Fruit fly (Drosophila melanogaster) whole organism, embryonic: ENCODE measurements around the gene RPA3.
A peak's percentile ranks its signal among the peaks of the same experiment; 100 is the strongest.

Experiments used
- ATbp ChIP-seq: fragments of 200-800 bp; sonication (Bioruptor generic); optimal IDR thresholded peaks from 2 replicates; lab custom pipeline; 2017; ENCODE audit warnings: missing biosample characterization, mild to moderate bottlenecking, missing genetic modification characterization, missing genetic modification reagents
- Antp ChIP-seq: fragments of 200-800 bp; sonication (Bioruptor generic); optimal IDR thresholded peaks from 3 replicates; lab custom pipeline; 2016; ENCODE audit warnings: missing biosample characterization, missing genetic modification characterization
- B-H2 ChIP-seq: fragments of 200-800 bp; sonication (Bioruptor generic); optimal IDR thresholded peaks from 2 replicates; lab custom pipeline; 2018; ENCODE audit warnings: missing biosample characterization, mild to moderate bottlenecking, missing genetic modification characterization
- Bdp1 ChIP-seq: fragments of 200-800 bp; sonication (Bioruptor generic); optimal IDR thresholded peaks from 3 replicates; lab custom pipeline; 2016; ENCODE audit warnings: missing biosample characterization, missing genetic modification characterization
- Bgb ChIP-seq: fragments of 200-800 bp; sonication (Bioruptor generic); IDR thresholded peaks from 2 replicates; pipeline ENCODE4 v1.3.6; 2022; ENCODE audit warnings: missing biosample characterization, missing genetic modification characterization; ENCODE audit not compliant: partially characterized antibody
- CG11085 ChIP-seq: fragments of 200-800 bp; sonication (Bioruptor generic); IDR thresholded peaks from 2 replicates; pipeline ENCODE4 v1.3.6; 2022; ENCODE audit warnings: missing biosample characterization, missing genetic modification characterization
- CG12391 ChIP-seq: fragments of 200-800 bp; sonication (Bioruptor generic); optimal IDR thresholded peaks from 3 replicates; lab custom pipeline; 2018; ENCODE audit warnings: missing biosample characterization, mild to moderate bottlenecking, missing genetic modification characterization, moderate library complexity
- CG14014 ChIP-seq: fragments of 200-800 bp; sonication (Bioruptor generic); IDR thresholded peaks from 2 replicates; pipeline ENCODE4 v1.3.6; 2022; ENCODE audit warnings: missing biosample characterization, missing genetic modification characterization
- CG14710 ChIP-seq: fragments of 200-800 bp; sonication (Bioruptor generic); optimal IDR thresholded peaks from 3 replicates; lab custom pipeline; 2019; ENCODE audit warnings: missing biosample characterization, mild to moderate bottlenecking, missing genetic modification characterization, moderate library complexity
- CG14965 ChIP-seq: fragments of 200-800 bp; sonication (Bioruptor generic); optimal IDR thresholded peaks from 2 replicates; lab custom pipeline; 2016; ENCODE audit warnings: missing biosample characterization, missing genetic modification characterization, borderline replicate concordance
- CG15073 ChIP-seq: fragments of 200-800 bp; sonication (Bioruptor generic); optimal IDR thresholded peaks from 2 replicates; lab custom pipeline; 2016; ENCODE audit warnings: missing biosample characterization, missing genetic modification characterization
- CG1529 ChIP-seq: fragments of 200-800 bp; sonication (Bioruptor generic); optimal IDR thresholded peaks from 3 replicates; lab custom pipeline; 2018; ENCODE audit warnings: missing biosample characterization, missing genetic modification characterization
- CG17328 ChIP-seq: fragments of 200-800 bp; sonication (Bioruptor generic); IDR thresholded peaks from 2 replicates; pipeline ENCODE4 v1.3.6; 2022; ENCODE audit warnings: missing biosample characterization, missing genetic modification characterization
- CG18476 ChIP-seq: fragments of 200-800 bp; sonication (Bioruptor generic); optimal IDR thresholded peaks from 2 replicates; lab custom pipeline; 2016; ENCODE audit warnings: missing biosample characterization, mild to moderate bottlenecking, missing genetic modification characterization
- CG18599 ChIP-seq: fragments of 200-800 bp; sonication (Bioruptor generic); optimal IDR thresholded peaks from 3 replicates; lab custom pipeline; 2017; ENCODE audit warnings: missing biosample characterization, missing genetic modification characterization, mild to moderate bottlenecking, moderate library complexity, missing genetic modification reagents
- CG18764 ChIP-seq: fragments of 200-800 bp; sonication (Bioruptor generic); optimal IDR thresholded peaks from 3 replicates; lab custom pipeline; 2016; ENCODE audit warnings: missing biosample characterization, missing genetic modification characterization
- CG2199 ChIP-seq: fragments of 200-800 bp; sonication (Bioruptor generic); IDR thresholded peaks from 3 replicates; pipeline ENCODE4 v1.3.6; 2022; ENCODE audit warnings: missing biosample characterization, missing genetic modification characterization
- CG34422 ChIP-seq: fragments of 200-800 bp; sonication (Bioruptor generic); IDR thresholded peaks from 3 replicates; pipeline ENCODE4 v1.3.6; 2022; ENCODE audit warnings: missing biosample characterization, missing genetic modification characterization
- CG4707 ChIP-seq: fragments of 200-800 bp; sonication (Bioruptor generic); optimal IDR thresholded peaks from 2 replicates; lab custom pipeline; 2018; ENCODE audit warnings: missing biosample characterization, mild to moderate bottlenecking, missing genetic modification characterization, moderate library complexity
- CG5953 ChIP-seq: fragments of 200-800 bp; sonication (Bioruptor generic); IDR thresholded peaks from 2 replicates; pipeline ENCODE4 v1.3.6; 2022; ENCODE audit warnings: missing biosample characterization, missing genetic modification characterization
- CG7839 ChIP-seq: fragments of 200-800 bp; sonication (Bioruptor generic); optimal IDR thresholded peaks from 3 replicates; lab custom pipeline; 2018; ENCODE audit warnings: missing biosample characterization, mild to moderate bottlenecking, missing genetic modification characterization, moderate library complexity
- CG7963 ChIP-seq: fragments of 200-800 bp; sonication (Bioruptor generic); IDR thresholded peaks from 3 replicates; pipeline ENCODE4 v1.3.6; 2022; ENCODE audit warnings: missing biosample characterization, missing genetic modification characterization; ENCODE audit not compliant: partially characterized antibody
- CG8290 ChIP-seq, 3 experiments: fragments of 200-800 bp; sonication (Bioruptor generic); optimal IDR thresholded peaks; 2 replicates each; lab custom pipeline; 2016 to 2019; ENCODE audit warnings: missing biosample characterization in 3 of 3, missing genetic modification characterization in 3 of 3, mild to moderate bottlenecking in 2 of 3, moderate library complexity in 1 of 3
- CG8944 ChIP-seq: fragments of 200-800 bp; sonication (Bioruptor generic); optimal IDR thresholded peaks from 3 replicates; lab custom pipeline; 2016; ENCODE audit warnings: missing biosample characterization, missing genetic modification characterization
- CTCF ChIP-seq: fragments of 200-800 bp; sonication (Bioruptor generic); optimal IDR thresholded peaks from 2 replicates; lab custom pipeline; 2017; ENCODE audit warnings: missing biosample characterization, mild to moderate bottlenecking, missing genetic modification characterization, moderate library complexity
- Drgx ChIP-seq: fragments of 200-800 bp; sonication (Bioruptor generic); IDR thresholded peaks from 2 replicates; pipeline ENCODE4 v1.3.6; 2022; ENCODE audit warnings: missing biosample characterization, missing genetic modification characterization
- Eip74EF ChIP-seq, 2 experiments: fragments of 200-800 bp in 1 of 2; fragments of >200 bp in 1 of 2; sonication (Bioruptor generic) in 1 of 2; optimal IDR thresholded peaks; 2 replicates each; lab custom pipeline; 2017 to 2019; ENCODE audit warnings: missing biosample characterization in 2 of 2, missing genetic modification characterization in 2 of 2, mild to moderate bottlenecking in 1 of 2, moderate library complexity in 1 of 2
- Hsf ChIP-seq: fragments of 200-800 bp; sonication (Bioruptor generic); optimal IDR thresholded peaks from 3 replicates; lab custom pipeline; 2016; ENCODE audit warnings: missing biosample characterization, missing genetic modification characterization
- MESR4 ChIP-seq: fragments of 200-800 bp; sonication (Bioruptor generic); optimal IDR thresholded peaks from 2 replicates; lab custom pipeline; 2018; ENCODE audit warnings: missing biosample characterization, mild to moderate bottlenecking, missing genetic modification characterization, moderate library complexity
- Mes4 ChIP-seq: fragments of 200-800 bp; sonication (Bioruptor generic); optimal IDR thresholded peaks from 2 replicates; lab custom pipeline; 2016; ENCODE audit warnings: missing biosample characterization, missing genetic modification characterization
- Rfx ChIP-seq: fragments of 200-800 bp; sonication (Bioruptor generic); IDR thresholded peaks from 2 replicates; pipeline ENCODE4 v1.3.6; 2022; ENCODE audit warnings: missing biosample characterization, missing genetic modification characterization
- cato ChIP-seq: fragments of 200-800 bp; sonication (Bioruptor generic); optimal IDR thresholded peaks from 2 replicates; lab custom pipeline; 2016; ENCODE audit warnings: missing biosample characterization, missing genetic modification characterization, borderline replicate concordance
- ci ChIP-seq: fragments of 200-800 bp; sonication (Bioruptor generic); IDR thresholded peaks from 3 replicates; pipeline ENCODE4 v1.3.6; 2022; ENCODE audit warnings: missing biosample characterization, missing genetic modification characterization
- croc ChIP-seq: fragments of 200-800 bp; sonication (Bioruptor generic); conservative IDR thresholded peaks from 3 replicates; pipeline ENCODE4 v1.3.6; 2022; ENCODE audit warnings: missing biosample characterization, missing genetic modification characterization
- danr ChIP-seq: fragments of 200-800 bp; sonication (Bioruptor generic); IDR thresholded peaks from 2 replicates; pipeline ENCODE4 v1.3.6; 2022; ENCODE audit warnings: missing biosample characterization, missing genetic modification characterization
- dimm ChIP-seq: fragments of 200-800 bp; sonication (Bioruptor generic); IDR thresholded peaks from 2 replicates; pipeline ENCODE4 v1.3.6; 2022; ENCODE audit warnings: missing biosample characterization, missing genetic modification characterization
- disco-r ChIP-seq: fragments of 200-800 bp; sonication (Bioruptor generic); optimal IDR thresholded peaks from 2 replicates; lab custom pipeline; 2016; ENCODE audit warnings: missing biosample characterization, missing genetic modification characterization
- dmrt11E ChIP-seq: fragments of 200-800 bp; sonication (Bioruptor generic); optimal IDR thresholded peaks from 3 replicates; lab custom pipeline; 2018; ENCODE audit warnings: missing biosample characterization, mild to moderate bottlenecking, missing genetic modification characterization, moderate library complexity
- dpn ChIP-seq, 2 experiments: fragments of 200-800 bp; sonication (Bioruptor generic); optimal IDR thresholded peaks; 3 replicates each; lab custom pipeline; 2016; ENCODE audit warnings: missing biosample characterization in 2 of 2, missing genetic modification characterization in 2 of 2
- fd64A ChIP-seq: fragments of 200-800 bp; sonication (Bioruptor generic); optimal IDR thresholded peaks from 3 replicates; lab custom pipeline; 2018; ENCODE audit warnings: missing biosample characterization, mild to moderate bottlenecking, missing genetic modification characterization
- fu2 ChIP-seq: fragments of 200-800 bp; sonication (Bioruptor generic); optimal IDR thresholded peaks from 2 replicates; lab custom pipeline; 2016; ENCODE audit warnings: missing biosample characterization, missing genetic modification characterization
- gro ChIP-seq: fragments of 200-800 bp; sonication (Bioruptor generic); optimal IDR thresholded peaks from 2 replicates; lab custom pipeline; 2016; ENCODE audit warnings: missing biosample characterization, missing genetic modification characterization
- h ChIP-seq: fragments of >200 bp; optimal IDR thresholded peaks from 2 replicates; lab custom pipeline; 2017
- kni ChIP-seq: fragments of 200-800 bp; sonication (Bioruptor generic); optimal IDR thresholded peaks from 3 replicates; lab custom pipeline; 2017; ENCODE audit warnings: mild to moderate bottlenecking, missing biosample characterization, missing genetic modification reagents, missing genetic modification characterization
- onecut ChIP-seq: fragments of 200-800 bp; sonication (Bioruptor generic); IDR thresholded peaks from 2 replicates; pipeline ENCODE4 v1.3.6; 2022; ENCODE audit warnings: missing biosample characterization, missing genetic modification characterization
- rib ChIP-seq: fragments of 200-800 bp; sonication (Bioruptor generic); IDR thresholded peaks from 2 replicates; pipeline ENCODE4 v1.3.6; 2022; ENCODE audit warnings: missing biosample characterization, missing genetic modification characterization
- ro ChIP-seq: fragments of 200-800 bp; sonication (Bioruptor generic); IDR thresholded peaks from 2 replicates; pipeline ENCODE4 v1.3.6; 2022; ENCODE audit warnings: missing biosample characterization, missing genetic modification characterization
- row ChIP-seq: fragments of 200-800 bp; sonication (Bioruptor generic); IDR thresholded peaks from 3 replicates; pipeline ENCODE4 v1.3.6; 2022; ENCODE audit warnings: missing biosample characterization, missing genetic modification characterization
- sug ChIP-seq: fragments of 200-800 bp; optimal IDR thresholded peaks from 2 replicates; lab custom pipeline; 2019; ENCODE audit warnings: missing biosample characterization, mild to moderate bottlenecking, missing genetic modification characterization, moderate library complexity
- twi ChIP-seq: fragments of 200-800 bp; optimal IDR thresholded peaks from 2 replicates; lab custom pipeline; 2019; ENCODE audit warnings: missing biosample characterization, mild to moderate bottlenecking, missing genetic modification characterization, moderate library complexity

The RPA3 gene

dm6 chrX:11621866-11622648 is 6.4 kb upstream of the RPA3 start, which contains the start of gene Ptp10D (continued):
- TF ChIP-seq MESR4 (peak; percentile 25), CG11085 (GFP tag; lab: Robert Waterston, UW) (no peak), CG18764 (GFP tag; lab: Kevin White, UChicago) (no peak), CG2199 (GFP tag; lab: Robert Waterston, UW) (peak; percentile 75; the same call in 1 of the 3 replicates), gro (peak; percentile 63), danr (no peak), CG8944 (no peak), CG4707 (no peak), h (lab: Kevin White, UChicago) (no peak), CTCF (GFP tag; lab: Kevin White, UChicago) (no peak), ATbp (GFP tag; lab: Kevin White, UChicago) (peak; percentile 8), Eip74EF (GFP tag; optimal IDR thresholded peaks at IDR 0.05; lab: Kevin White, UChicago) (no peak), sug (peak; percentile 35), CG7963 (peak; percentile 88), ci (peak; percentile 68; the same call in 1 of the 3 replicates), CG15073 (GFP tag; lab: Kevin White, UChicago) (no peak), CG5953 (peak; percentile 40; the same call in 1 of the 2 replicates), CG34422 (GFP tag; lab: Robert Waterston, UW) (peak; percentile 38; the same call in 1 of the 3 replicates), row (GFP tag; lab: Robert Waterston, UW) (peak; percentile 36; the same call in 2 of the 3 replicates), rib (GFP tag; lab: Robert Waterston, UW) (peak; percentile 66; the same call in 1 of the 2 replicates), dpn (GFP tag; optimal IDR thresholded peaks at IDR 0.05; lab: Kevin White, UChicago) (peak in 1 of 2 experiments; percentile 30), Bgb (GFP tag; lab: Robert Waterston, UW) (peak; percentile 96), Drgx (GFP tag; lab: Robert Waterston, UW) (no peak), fu2 (no peak), CG1529 (GFP tag; lab: Kevin White, UChicago) (no peak), B-H2 (GFP tag; lab: Kevin White, UChicago) (peak; percentile 45), fd64A (GFP tag; lab: Kevin White, UChicago) (no peak), disco-r (GFP tag; lab: Kevin White, UChicago) (peak; percentile 6), CG14710 (tag; lab: Kevin White, UChicago) (no peak), kni (GFP tag; lab: Kevin White, UChicago) (no peak), Bdp1 (GFP tag; lab: Kevin White, UChicago) (peak; percentile 21), Rfx (GFP tag; lab: Robert Waterston, UW) (peak; percentile 24; the same call in 1 of the 2 replicates), CG14014 (peak; percentile 16; the same call in 1 of the 2 replicates), twi (no peak), dmrt11E (tag; lab: Kevin White, UChicago) (no peak), croc (no peak), CG18476 (no peak), CG17328 (GFP tag; lab: Robert Waterston, UW) (no peak), ro (GFP tag; lab: Robert Waterston, UW) (no peak), dimm (GFP tag; lab: Robert Waterston, UW) (no peak), CG12391 (no peak), Mes4 (GFP tag; lab: Kevin White, UChicago) (no peak), Antp (no peak), CG8290 (GFP tag; optimal IDR thresholded peaks at IDR 0.05; lab: Kevin White, UChicago) (no peak), CG8290 (tag; optimal IDR thresholded peaks at IDR 0.05; lab: Kevin White, UChicago) (peak in 1 of 2 experiments; percentile 84), CG14965 (GFP tag; lab: Kevin White, UChicago) (no peak), CG18599 (GFP tag; lab: Kevin White, UChicago) (peak; percentile 41), cato (no peak), Hsf (GFP tag; lab: Kevin White, UChicago) (no peak), onecut (GFP tag; lab: Robert Waterston, UW) (peak; percentile 58), CG7839 (tag; lab: Kevin White, UChicago) (peak; percentile 15)
